Fruit fly (Drosophila melanogaster) whole organism, embryonic: ENCODE results near the gene Sf3a2.

Source experiments
- CG10321 ChIP-seq: fragments of 200-800 bp; sonication (Bioruptor generic); IDR thresholded peaks from 2 replicates; pipeline ENCODE4 v1.3.6; 2022; ENCODE audit warnings: missing biosample characterization, missing genetic modification characterization
- CG11093 ChIP-seq: fragments of 200-800 bp; sonication (Bioruptor generic); IDR thresholded peaks from 3 replicates; pipeline ENCODE4 v1.3.6; 2022; ENCODE audit warnings: missing biosample characterization, missing genetic modification characterization
- CG12071 ChIP-seq: fragments of 200-800 bp; sonication (Bioruptor generic); optimal IDR thresholded peaks from 3 replicates; lab custom pipeline; 2018; ENCODE audit warnings: missing biosample characterization, mild to moderate bottlenecking, missing genetic modification characterization
- CG12659 ChIP-seq: fragments of 200-800 bp; sonication (Bioruptor generic); optimal IDR thresholded peaks from 3 replicates; lab custom pipeline; 2017; ENCODE audit warnings: mild to moderate bottlenecking, missing biosample characterization, missing genetic modification reagents, missing genetic modification characterization
- CG13624 ChIP-seq: fragments of 200-800 bp; sonication (Bioruptor generic); optimal IDR thresholded peaks from 2 replicates; lab custom pipeline; 2016; ENCODE audit warnings: missing biosample characterization, missing genetic modification characterization
- CG14441 ChIP-seq: fragments of 200-800 bp; sonication (Bioruptor generic); IDR thresholded peaks from 2 replicates; pipeline ENCODE4 v1.3.6; 2022; ENCODE audit warnings: missing biosample characterization, missing genetic modification characterization
- CG14667 ChIP-seq: fragments of 200-800 bp; sonication (Bioruptor generic); IDR thresholded peaks from 2 replicates; pipeline ENCODE4 v1.3.6; 2022; ENCODE audit warnings: missing biosample characterization, missing genetic modification characterization
- CG14965 ChIP-seq: fragments of 200-800 bp; sonication (Bioruptor generic); optimal IDR thresholded peaks from 2 replicates; lab custom pipeline; 2016; ENCODE audit warnings: missing biosample characterization, missing genetic modification characterization, borderline replicate concordance
- CG15269 ChIP-seq: fragments of 200-800 bp; sonication (Bioruptor generic); optimal IDR thresholded peaks from 2 replicates; lab custom pipeline; 2018; ENCODE audit warnings: missing biosample characterization, mild to moderate bottlenecking, missing genetic modification characterization, moderate library complexity
- CG15514 ChIP-seq: fragments of 200-800 bp; sonication (Bioruptor generic); optimal IDR thresholded peaks from 3 replicates; lab custom pipeline; 2017; ENCODE audit warnings: missing biosample characterization, missing genetic modification characterization, mild to moderate bottlenecking, moderate library complexity, missing genetic modification reagents
- CG18476 ChIP-seq: fragments of 200-800 bp; sonication (Bioruptor generic); optimal IDR thresholded peaks from 2 replicates; lab custom pipeline; 2016; ENCODE audit warnings: missing biosample characterization, mild to moderate bottlenecking, missing genetic modification characterization
- CG2116 ChIP-seq: fragments of 200-800 bp; sonication (Bioruptor generic); optimal IDR thresholded peaks from 3 replicates; lab custom pipeline; 2018; ENCODE audit warnings: missing biosample characterization, mild to moderate bottlenecking, missing genetic modification characterization
- CG30020 ChIP-seq: fragments of 200-800 bp; optimal IDR thresholded peaks from 2 replicates; lab custom pipeline; 2019; ENCODE audit warnings: missing biosample characterization, mild to moderate bottlenecking, missing genetic modification characterization, moderate library complexity
- CG31224 ChIP-seq: fragments of 200-800 bp; sonication (Bioruptor generic); IDR thresholded peaks from 2 replicates; pipeline ENCODE4 v1.3.6; 2022; ENCODE audit warnings: missing biosample characterization, missing genetic modification characterization
- CG33557 ChIP-seq: fragments of 200-800 bp; sonication (Bioruptor generic); optimal IDR thresholded peaks from 2 replicates; lab custom pipeline; 2019; ENCODE audit warnings: missing biosample characterization, mild to moderate bottlenecking, missing genetic modification characterization, moderate library complexity
- CG34422 ChIP-seq: fragments of 200-800 bp; sonication (Bioruptor generic); IDR thresholded peaks from 3 replicates; pipeline ENCODE4 v1.3.6; 2022; ENCODE audit warnings: missing biosample characterization, missing genetic modification characterization
- CG3847 ChIP-seq: fragments of 200-800 bp; sonication (Bioruptor generic); IDR thresholded peaks from 2 replicates; pipeline ENCODE4 v1.3.6; 2022; ENCODE audit warnings: missing biosample characterization, missing genetic modification characterization
- CG4282 ChIP-seq: fragments of 200-800 bp; sonication (Bioruptor generic); optimal IDR thresholded peaks from 2 replicates; lab custom pipeline; 2016; ENCODE audit warnings: missing biosample characterization, missing genetic modification characterization
- CG6175 ChIP-seq: fragments of 200-800 bp; sonication (Bioruptor generic); IDR thresholded peaks from 3 replicates; pipeline ENCODE4 v1.3.6; 2022; ENCODE audit warnings: missing biosample characterization, missing genetic modification characterization
- CG6272 ChIP-seq: fragments of 200-800 bp; sonication (Bioruptor generic); IDR thresholded peaks from 2 replicates; pipeline ENCODE4 v1.3.6; 2022; ENCODE audit warnings: missing biosample characterization, missing genetic modification characterization
- CG6654 ChIP-seq: fragments of 200-800 bp; sonication (Bioruptor generic); optimal IDR thresholded peaks from 2 replicates; lab custom pipeline; 2017; ENCODE audit warnings: missing biosample characterization, mild to moderate bottlenecking, missing genetic modification characterization
- CG7357 ChIP-seq: fragments of 200-800 bp; sonication (Bioruptor generic); IDR thresholded peaks from 3 replicates; pipeline ENCODE4 v1.3.6; 2022; ENCODE audit warnings: missing biosample characterization, missing genetic modification characterization
- CG8359 ChIP-seq: fragments of 200-800 bp; sonication (Bioruptor generic); optimal IDR thresholded peaks from 2 replicates; lab custom pipeline; 2017; ENCODE audit warnings: missing biosample characterization, mild to moderate bottlenecking, missing genetic modification characterization, borderline replicate concordance
- Dp ChIP-seq: fragments of 200-800 bp; sonication (Bioruptor generic); optimal IDR thresholded peaks from 2 replicates; lab custom pipeline; 2018; ENCODE audit warnings: missing biosample characterization, mild to moderate bottlenecking, missing genetic modification characterization, moderate library complexity
- Ets97D ChIP-seq: fragments of 200-800 bp; sonication (Bioruptor generic); optimal IDR thresholded peaks from 3 replicates; lab custom pipeline; 2016; ENCODE audit warnings: missing biosample characterization, missing genetic modification characterization
- H2.0 ChIP-seq: fragments of 200-800 bp; sonication (Bioruptor generic); IDR thresholded peaks from 2 replicates; pipeline ENCODE4 v1.3.6; 2022; ENCODE audit warnings: missing biosample characterization, missing genetic modification characterization
- HLH3B ChIP-seq: fragments of 200-800 bp; sonication (Bioruptor generic); IDR thresholded peaks from 2 replicates; pipeline ENCODE4 v1.3.6; 2022; ENCODE audit warnings: missing biosample characterization, missing genetic modification characterization
- Hand ChIP-seq: fragments of 200-800 bp; sonication (Bioruptor generic); optimal IDR thresholded peaks from 2 replicates; lab custom pipeline; 2017; ENCODE audit warnings: mild to moderate bottlenecking, missing biosample characterization, missing genetic modification reagents, missing genetic modification characterization
- HmgD ChIP-seq: fragments of 200-800 bp; sonication (Bioruptor generic); optimal IDR thresholded peaks from 3 replicates; lab custom pipeline; 2016; ENCODE audit warnings: missing biosample characterization, missing genetic modification characterization
- MBD-R2 ChIP-seq: fragments of 200-800 bp; sonication (Bioruptor generic); IDR thresholded peaks from 2 replicates; pipeline ENCODE4 v1.3.6; 2022; ENCODE audit warnings: missing biosample characterization, missing genetic modification characterization
- Nf-YC ChIP-seq: fragments of 200-800 bp; optimal IDR thresholded peaks from 3 replicates; lab custom pipeline; 2019; ENCODE audit warnings: missing biosample characterization, mild to moderate bottlenecking, missing genetic modification characterization, moderate library complexity
- Oaz ChIP-seq: fragments of 200-800 bp; sonication (Bioruptor generic); IDR thresholded peaks from 2 replicates; pipeline ENCODE4 v1.3.6; 2022; ENCODE audit warnings: missing biosample characterization, missing genetic modification characterization
- PHDP ChIP-seq: fragments of 200-800 bp; sonication (Bioruptor generic); optimal IDR thresholded peaks from 3 replicates; lab custom pipeline; 2018; ENCODE audit warnings: missing biosample characterization, mild to moderate bottlenecking, missing genetic modification characterization, moderate library complexity
- Rx ChIP-seq: fragments of 200-800 bp; sonication (Bioruptor generic); IDR thresholded peaks from 2 replicates; pipeline ENCODE4 v1.3.6; 2022; ENCODE audit warnings: missing biosample characterization, missing genetic modification characterization
- Six4 ChIP-seq: fragments of 200-800 bp; sonication (Bioruptor generic); optimal IDR thresholded peaks from 2 replicates; lab custom pipeline; 2016; ENCODE audit warnings: missing biosample characterization, missing genetic modification characterization
- Taf1 ChIP-seq: fragments of 200-800 bp; sonication (Bioruptor generic); IDR thresholded peaks from 2 replicates; pipeline ENCODE4 v1.3.6; 2022; ENCODE audit warnings: missing biosample characterization, missing genetic modification characterization
- Xbp1 ChIP-seq: fragments of 200-800 bp; sonication (Bioruptor generic); optimal IDR thresholded peaks from 3 replicates; lab custom pipeline; 2016; ENCODE audit warnings: missing biosample characterization, mild to moderate bottlenecking, missing genetic modification characterization
- ab ChIP-seq: fragments of 200-800 bp; sonication (Bioruptor generic); optimal IDR thresholded peaks from 2 replicates; lab custom pipeline; 2016; ENCODE audit warnings: missing biosample characterization, missing genetic modification characterization
- bcd ChIP-seq: fragments of 200-800 bp; sonication (Bioruptor generic); optimal IDR thresholded peaks from 2 replicates; lab custom pipeline; 2017; ENCODE audit warnings: missing biosample characterization, mild to moderate bottlenecking, missing genetic modification characterization
- cato ChIP-seq: fragments of 200-800 bp; sonication (Bioruptor generic); optimal IDR thresholded peaks from 2 replicates; lab custom pipeline; 2016; ENCODE audit warnings: missing biosample characterization, missing genetic modification characterization, borderline replicate concordance
- cg ChIP-seq: fragments of 200-800 bp; sonication (Bioruptor generic); optimal IDR thresholded peaks from 3 replicates; lab custom pipeline; 2019; ENCODE audit warnings: missing biosample characterization, mild to moderate bottlenecking, missing genetic modification characterization, moderate library complexity
- crc ChIP-seq: fragments of 200-800 bp; sonication (Bioruptor generic); optimal IDR thresholded peaks from 2 replicates; lab custom pipeline; 2016; ENCODE audit warnings: missing biosample characterization, missing genetic modification characterization
- lbe ChIP-seq: fragments of 200-800 bp; sonication (Bioruptor generic); optimal IDR thresholded peaks from 2 replicates; lab custom pipeline; 2016; ENCODE audit warnings: missing biosample characterization, mild to moderate bottlenecking, missing genetic modification characterization
- lmd ChIP-seq: fragments of 200-800 bp; sonication (Bioruptor generic); IDR thresholded peaks from 2 replicates; pipeline ENCODE4 v1.3.6; 2022; ENCODE audit warnings: missing biosample characterization, missing genetic modification characterization
- maf-S ChIP-seq: fragments of 200-800 bp; sonication (Bioruptor generic); optimal IDR thresholded peaks from 2 replicates; lab custom pipeline; 2016; ENCODE audit warnings: missing biosample characterization, missing genetic modification characterization
- nom ChIP-seq: fragments of 200-800 bp; sonication (Bioruptor generic); optimal IDR thresholded peaks from 2 replicates; lab custom pipeline; 2017; ENCODE audit warnings: missing biosample characterization, missing genetic modification characterization, mild to moderate bottlenecking, moderate library complexity, missing genetic modification reagents
- pros ChIP-seq: fragments of 200-800 bp; sonication (Bioruptor generic); optimal IDR thresholded peaks from 3 replicates; lab custom pipeline; 2019; ENCODE audit warnings: missing biosample characterization, mild to moderate bottlenecking, missing genetic modification characterization, moderate library complexity
- slp2 ChIP-seq: fragments of 200-800 bp; sonication (Bioruptor generic); optimal IDR thresholded peaks from 2 replicates; lab custom pipeline; 2016; ENCODE audit warnings: missing biosample characterization, missing genetic modification characterization
- zen2 ChIP-seq: fragments of 200-800 bp; sonication (Bioruptor generic); IDR thresholded peaks from 3 replicates; pipeline ENCODE4 v1.3.6; 2022; ENCODE audit warnings: missing biosample characterization, missing genetic modification characterization; ENCODE audit not compliant: partially characterized antibody

Sf3a2 gene

dm6 chr3L:12843056-12843799, 29.4 kb upstream of the Sf3a2 start, which contains the start of gene nebu (continued):
- TF ChIP-seq PHDP (tag; lab: Kevin White, UChicago), result peak; percentile 97
- peak; percentile 95 for TF ChIP-seq CG6175
- peak; percentile 95 for TF ChIP-seq crc
- TF ChIP-seq zen2 (GFP tag; lab: Robert Waterston, UW), result no peak
- TF ChIP-seq CG8359 (GFP tag; lab: Kevin White, UChicago), result peak; percentile 63
- TF ChIP-seq CG7357 (GFP tag; lab: Robert Waterston, UW), result peak; percentile 88
- peak; percentile 95 for TF ChIP-seq CG31224 (GFP tag; lab: Robert Waterston, UW)
- peak; percentile 81 for TF ChIP-seq Nf-YC
- peak; percentile 88 for TF ChIP-seq Ets97D (GFP tag; lab: Kevin White, UChicago)
- TF ChIP-seq nom (GFP tag; lab: Kevin White, UChicago), result peak; percentile 92
- TF ChIP-seq Taf1 (GFP tag; lab: Robert Waterston, UW), result peak; percentile 94
- peak; percentile 96 for TF ChIP-seq CG3847 (GFP tag; lab: Robert Waterston, UW)
- peak; percentile 97 for TF ChIP-seq HmgD
- TF ChIP-seq CG6654 (GFP tag; lab: Kevin White, UChicago), result peak; percentile 69
- peak; percentile 97 for TF ChIP-seq CG15269 (tag; lab: Kevin White, UChicago)
- TF ChIP-seq CG18476 (GFP tag; lab: Kevin White, UChicago), result peak; percentile 93
- peak; percentile 47 for TF ChIP-seq CG33557 (GFP tag; lab: Kevin White, UChicago)
- TF ChIP-seq lmd, result peak; percentile 97; the same call in 1 of the 2 replicates
- TF ChIP-seq CG2116 (GFP tag; lab: Kevin White, UChicago), result peak; percentile 73
- peak; percentile 96 for TF ChIP-seq MBD-R2 (GFP tag; lab: Robert Waterston, UW)
- TF ChIP-seq cg (GFP tag; lab: Kevin White, UChicago), result no peak
- TF ChIP-seq lbe (GFP tag; lab: Kevin White, UChicago), result peak; percentile 97
- peak; percentile 98 for TF ChIP-seq CG13624 (GFP tag; lab: Kevin White, UChicago)
- peak; percentile 97 for TF ChIP-seq bcd (GFP tag; lab: Kevin White, UChicago)
- no peak; the same call in 1 of the 2 replicates for TF ChIP-seq Rx (GFP tag; lab: Robert Waterston, UW)
- TF ChIP-seq CG14965 (GFP tag; lab: Kevin White, UChicago), result peak; percentile 81
- TF ChIP-seq Dp (GFP tag; lab: Kevin White, UChicago), result no peak
- peak; percentile 93 for TF ChIP-seq CG15514 (GFP tag; lab: Kevin White, UChicago)
- TF ChIP-seq Oaz (GFP tag; lab: Robert Waterston, UW), result peak; percentile 92
- TF ChIP-seq Xbp1 (GFP tag; lab: Kevin White, UChicago), result peak; percentile 96
- TF ChIP-seq CG10321 (GFP tag; lab: Robert Waterston, UW), result peak; percentile 73; the same call in 1 of the 2 replicates
- peak; percentile 94 for TF ChIP-seq CG11093 (GFP tag; lab: Robert Waterston, UW)
- no peak; the same call in 1 of the 2 replicates for TF ChIP-seq CG14667 (GFP tag; lab: Robert Waterston, UW)
- peak; percentile 93 for TF ChIP-seq H2.0 (GFP tag; lab: Robert Waterston, UW)
- TF ChIP-seq maf-S (GFP tag; lab: Kevin White, UChicago), result peak; percentile 96
- TF ChIP-seq CG6272 (GFP tag; lab: Robert Waterston, UW), result no peak
- peak; percentile 97 for TF ChIP-seq Hand (GFP tag; lab: Kevin White, UChicago)
- TF ChIP-seq CG34422, result peak; percentile 96
- TF ChIP-seq Six4 (GFP tag; lab: Kevin White, UChicago), result peak; percentile 89
- TF ChIP-seq ab (GFP tag; lab: Kevin White, UChicago), result peak; percentile 95
- peak; percentile 80 for TF ChIP-seq cato
- TF ChIP-seq pros (GFP tag; lab: Kevin White, UChicago), result no peak
- peak; percentile 92 for TF ChIP-seq slp2 (GFP tag; lab: Kevin White, UChicago)
- TF ChIP-seq CG12071 (GFP tag; lab: Kevin White, UChicago), result peak; percentile 96
- peak; percentile 96 for TF ChIP-seq HLH3B (GFP tag; lab: Robert Waterston, UW)
- peak; percentile 50 for TF ChIP-seq CG30020 (tag; lab: Kevin White, UChicago)
- TF ChIP-seq CG12659 (GFP tag; lab: Kevin White, UChicago), result peak; percentile 98
- peak; percentile 97 for TF ChIP-seq CG14441
- TF ChIP-seq CG4282 (GFP tag; lab: Kevin White, UChicago), result peak; percentile 92
